Worm (Caenorhabditis elegans): ENCODE measurements around the gene ttbk-8.1.

Gene ttbk-8.1

DNA sequence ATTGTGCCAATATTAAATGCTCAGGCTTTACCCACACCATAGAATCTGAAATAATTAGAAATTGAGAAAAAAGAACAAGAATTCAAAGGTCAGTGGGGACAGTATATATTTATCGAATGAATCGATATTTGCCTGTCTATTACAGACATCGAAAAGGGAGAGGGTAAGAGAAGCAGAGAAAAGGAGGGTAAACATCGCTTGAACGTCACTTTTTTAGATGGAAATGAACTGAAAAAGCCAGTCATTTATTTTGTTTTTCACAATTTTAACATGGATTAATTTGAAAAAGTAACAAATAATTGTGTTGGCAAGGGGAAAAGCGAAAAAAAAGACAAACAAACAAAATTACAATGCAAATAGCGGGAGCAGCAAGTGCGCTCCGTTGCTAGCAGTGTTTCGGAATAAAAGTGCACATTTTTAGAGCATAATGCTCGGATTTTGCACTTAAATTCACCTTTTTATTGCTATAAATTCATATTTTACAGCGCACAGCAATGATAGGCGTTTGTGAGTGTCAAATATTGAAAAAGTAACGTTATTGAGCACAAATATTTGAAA is 30.8 kb downstream of the ttbk-8.1 start, which contains the start of gene tbc-9:
TSS of gene tbc-9 (minus strand) at position 51 of the 558 bp plus-strand sequence.
- no peak for TF ChIP-seq tab-1 (GFP tag; IDR thresholded peaks at IDR 0.05)
- TF ChIP-seq ref-1 (GFP tag; conservative IDR thresholded peaks at IDR 0.05) = no peak
- TF ChIP-seq ztf-29 (GFP tag; IDR thresholded peaks at IDR 0.05) = no peak

DNA sequence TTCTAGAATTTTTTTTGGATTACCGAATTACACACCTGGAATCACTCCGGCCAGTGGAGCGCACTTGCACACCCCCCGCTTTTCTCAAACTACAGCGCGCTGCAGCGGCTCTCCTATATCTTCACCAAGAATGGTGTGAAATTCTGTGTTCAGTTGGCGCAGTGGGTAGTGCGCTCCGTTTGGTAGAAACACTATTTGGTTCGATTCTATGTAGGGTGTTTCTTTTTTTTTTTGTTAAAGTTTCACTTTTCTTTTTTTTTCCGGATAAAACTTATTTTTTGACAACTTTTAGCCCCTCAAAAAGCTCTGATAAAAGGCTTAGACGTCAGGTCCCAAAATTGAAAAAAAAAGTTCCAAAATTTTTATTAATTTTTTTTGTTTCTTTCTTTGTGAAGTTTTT is 32.0 kb downstream of the ttbk-8.1 start:
- TF ChIP-seq T22C8.4 (GFP tag; IDR thresholded peaks at IDR 0.05) (peak; percentile 66), flt-1 (GFP tag; IDR thresholded peaks at IDR 0.05) (peak; percentile 67), ref-1 (GFP tag; conservative IDR thresholded peaks at IDR 0.05) (0 out of 2 replicates have a peak, but pooled peaks have one; percentile 17), tab-1 (GFP tag; IDR thresholded peaks at IDR 0.05) (0 out of 2 replicates have a peak, but pooled peaks have one; percentile 53), ztf-23 (GFP tag; IDR thresholded peaks at IDR 0.05) (0 out of 2 replicates have a peak, but pooled peaks have one; percentile 37)

DNA sequence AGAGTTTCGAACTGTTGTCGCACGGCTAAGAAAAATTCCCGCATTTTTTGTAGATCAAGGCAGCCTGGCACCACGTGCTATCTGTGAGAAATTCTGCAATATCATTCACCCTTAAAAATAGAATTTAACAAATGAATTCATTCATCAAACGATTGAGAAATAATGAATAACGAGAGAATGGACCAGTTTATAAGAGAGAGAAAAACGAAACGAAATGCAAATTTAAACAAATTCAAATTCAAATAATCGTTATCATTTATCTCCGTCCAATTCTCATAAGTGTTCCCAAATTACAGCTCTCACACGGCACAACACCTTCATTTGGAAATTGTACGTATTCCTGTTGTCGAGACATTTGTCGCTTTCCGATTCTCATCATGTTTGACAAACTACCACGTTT is 33.0 kb downstream of the ttbk-8.1 start, which contains the start of gene seld-1:
TSS of gene seld-1 (plus strand) at position 301 of the 400 bp plus-strand sequence.
- TF ChIP-seq med-1 (GFP tag; optimal IDR thresholded peaks at IDR 0.05; ENCODE audit: insufficient read depth) = no peak
- TF ChIP-seq ztf-29 (GFP tag; IDR thresholded peaks at IDR 0.05) = no peak
- TF ChIP-seq ref-1 (GFP tag; conservative IDR thresholded peaks at IDR 0.05) = no peak
- TF ChIP-seq flt-1 (GFP tag; IDR thresholded peaks at IDR 0.05) = no peak
- no peak for TF ChIP-seq ztf-23 (GFP tag; IDR thresholded peaks at IDR 0.05)
- no peak for TF ChIP-seq tab-1 (GFP tag; IDR thresholded peaks at IDR 0.05)
- no peak for TF ChIP-seq cog-1 (tag; optimal IDR thresholded peaks at IDR 0.05)
- no peak for TF ChIP-seq T22C8.4 (GFP tag; IDR thresholded peaks at IDR 0.05)
- no peak for TF ChIP-seq klf-2 (GFP tag; conservative IDR thresholded peaks at IDR 0.05)

DNA sequence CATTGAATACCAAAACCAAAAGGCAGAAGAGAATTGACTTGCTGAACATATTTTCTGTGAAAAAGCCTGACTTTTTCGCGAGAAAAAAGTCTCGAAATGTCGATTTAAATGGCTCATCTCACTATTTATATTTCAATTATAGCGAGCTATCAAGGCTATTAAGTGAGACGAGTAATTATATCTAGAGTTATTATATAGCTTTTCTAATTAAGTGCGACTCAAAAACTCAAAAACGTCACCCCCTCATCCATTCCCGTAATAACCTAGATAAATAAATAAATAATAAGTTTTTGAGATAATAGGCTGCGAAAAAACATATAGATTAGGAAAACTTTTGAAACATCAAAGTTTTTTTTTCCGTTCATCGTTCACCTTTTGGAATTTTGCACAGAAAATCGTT is 33.6 kb downstream of the ttbk-8.1 start, which contains the start of gene nlp-17:
TSS of gene nlp-17 (minus strand) at position 101 of the 400 bp plus-strand sequence.
- no peak for TF ChIP-seq tab-1 (GFP tag; IDR thresholded peaks at IDR 0.05)
- no peak for TF ChIP-seq cog-1 (tag; optimal IDR thresholded peaks at IDR 0.05)
- TF ChIP-seq klf-2 (GFP tag; conservative IDR thresholded peaks at IDR 0.05) = no peak
- no peak for TF ChIP-seq ztf-29 (GFP tag; IDR thresholded peaks at IDR 0.05)
- TF ChIP-seq med-1 (GFP tag; optimal IDR thresholded peaks at IDR 0.05; ENCODE audit: insufficient read depth) = no peak
- TF ChIP-seq flt-1 (GFP tag; IDR thresholded peaks at IDR 0.05) = no peak
- no peak for TF ChIP-seq T22C8.4 (GFP tag; IDR thresholded peaks at IDR 0.05)
- no peak for TF ChIP-seq ztf-23 (GFP tag; IDR thresholded peaks at IDR 0.05)
- no peak for TF ChIP-seq ref-1 (GFP tag; conservative IDR thresholded peaks at IDR 0.05)

DNA sequence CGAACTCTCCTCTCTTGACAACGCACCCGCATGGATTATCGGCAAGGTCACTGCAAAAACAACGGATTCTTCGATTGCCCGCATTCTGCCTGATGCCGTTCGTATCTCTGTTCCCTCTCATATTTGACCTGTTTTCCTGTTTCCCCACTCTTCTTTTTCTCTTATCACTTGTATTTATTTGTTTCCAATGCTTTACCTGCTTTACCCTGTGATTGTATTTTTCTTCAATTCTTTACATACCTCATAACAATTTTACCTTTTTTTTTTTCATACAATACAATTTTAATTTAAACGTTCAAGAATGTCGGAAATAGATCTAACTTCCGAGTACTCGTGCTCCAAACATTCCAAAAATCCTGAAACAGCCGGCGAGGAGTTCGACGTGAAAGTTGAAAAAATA is 36.8 kb downstream of the ttbk-8.1 start, which contains the start of gene afmd-2:
TSS of gene afmd-2 (plus strand) at position 301 of the 400 bp plus-strand sequence.
- TF ChIP-seq ref-1 (GFP tag; conservative IDR thresholded peaks at IDR 0.05) (no peak), tab-1 (GFP tag; IDR thresholded peaks at IDR 0.05) (no peak)

DNA sequence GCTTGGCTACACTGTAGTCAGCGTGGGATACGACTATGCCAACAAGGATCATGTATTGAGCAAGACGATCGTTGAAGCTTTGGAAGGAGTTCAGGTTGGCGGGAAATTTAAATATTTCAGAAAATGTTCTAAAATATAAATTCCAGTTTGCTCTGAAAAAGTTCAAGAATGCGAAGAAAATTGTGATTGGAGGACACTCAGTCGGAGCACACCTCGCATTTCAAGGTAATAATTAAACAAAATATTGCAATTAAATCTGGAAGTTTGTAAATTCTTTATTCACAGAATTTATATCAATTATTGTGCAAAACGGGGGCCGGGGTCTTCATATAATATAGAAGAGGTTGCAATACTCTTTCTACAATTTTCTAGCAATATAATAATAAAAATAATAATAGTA is 37.9 kb downstream of the ttbk-8.1 start:
- no peak for TF ChIP-seq ztf-23 (GFP tag; IDR thresholded peaks at IDR 0.05)
- no peak for TF ChIP-seq cog-1 (tag; optimal IDR thresholded peaks at IDR 0.05)
- no peak for TF ChIP-seq ztf-29 (GFP tag; IDR thresholded peaks at IDR 0.05)
- no peak for TF ChIP-seq med-1 (GFP tag; optimal IDR thresholded peaks at IDR 0.05; ENCODE audit: insufficient read depth)
- no peak for TF ChIP-seq flt-1 (GFP tag; IDR thresholded peaks at IDR 0.05)
- no peak for TF ChIP-seq tab-1 (GFP tag; IDR thresholded peaks at IDR 0.05)
- TF ChIP-seq T22C8.4 (GFP tag; IDR thresholded peaks at IDR 0.05) = no peak

DNA sequence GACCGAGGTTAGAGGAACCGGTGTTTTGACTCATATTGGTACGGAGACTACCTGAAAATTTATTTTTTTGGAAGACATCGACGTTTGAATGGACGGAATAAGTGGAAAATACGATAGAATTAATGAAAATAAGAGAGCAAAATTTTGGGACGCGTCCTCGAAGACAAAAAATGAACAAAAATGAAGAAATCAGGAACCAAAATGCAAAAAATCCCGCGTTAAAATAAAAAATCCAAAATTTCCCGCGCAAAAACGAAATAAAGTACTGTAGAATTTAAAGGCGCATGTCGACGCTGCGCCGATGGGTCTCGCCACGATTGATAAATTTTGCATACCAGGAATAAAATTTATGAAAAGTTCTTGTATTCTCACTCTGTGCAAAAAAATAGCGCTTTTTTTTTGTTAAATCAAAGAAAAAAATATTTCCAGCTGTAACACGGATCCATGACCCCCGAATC is 40.0 kb downstream of the ttbk-8.1 start, which contains the start of gene puf-3:
TSS of gene puf-3 (minus strand) at position 51 of the 458 bp plus-strand sequence.
- TF ChIP-seq ref-1 (GFP tag; conservative IDR thresholded peaks at IDR 0.05) (no peak), ztf-23 (GFP tag; IDR thresholded peaks at IDR 0.05) (no peak), flt-1 (GFP tag; IDR thresholded peaks at IDR 0.05) (no peak), klf-2 (GFP tag; conservative IDR thresholded peaks at IDR 0.05) (no peak)

DNA sequence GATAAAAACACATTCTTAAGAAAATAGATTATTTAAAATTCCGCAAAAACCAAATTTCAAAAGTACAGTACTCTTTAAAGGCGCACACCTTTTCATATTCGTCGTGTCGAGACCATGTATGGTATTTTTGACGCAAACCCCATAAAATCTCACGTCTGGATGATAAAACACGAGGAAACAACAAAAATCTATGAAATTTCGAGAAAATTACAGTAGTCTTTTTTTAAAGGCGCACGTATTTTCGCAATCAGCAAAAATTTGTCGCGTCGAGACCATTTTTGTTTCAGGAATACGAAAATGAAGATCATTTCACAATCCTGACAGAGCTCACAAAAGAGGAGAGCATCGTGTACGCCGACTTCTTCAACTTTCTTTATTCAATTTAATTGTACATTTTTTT is 40.9 kb downstream of the ttbk-8.1 start:
- TF ChIP-seq T22C8.4 (GFP tag; IDR thresholded peaks at IDR 0.05) = no peak
- no peak for TF ChIP-seq klf-2 (GFP tag; conservative IDR thresholded peaks at IDR 0.05)
- TF ChIP-seq cog-1 (tag; optimal IDR thresholded peaks at IDR 0.05) = no peak
- TF ChIP-seq ztf-29 (GFP tag; IDR thresholded peaks at IDR 0.05) = no peak
- TF ChIP-seq flt-1 (GFP tag; IDR thresholded peaks at IDR 0.05) = no peak
- TF ChIP-seq med-1 (GFP tag; optimal IDR thresholded peaks at IDR 0.05; ENCODE audit: insufficient read depth) = no peak
- TF ChIP-seq ztf-23 (GFP tag; IDR thresholded peaks at IDR 0.05) = no peak
- no peak for TF ChIP-seq tab-1 (GFP tag; IDR thresholded peaks at IDR 0.05)
- TF ChIP-seq ref-1 (GFP tag; conservative IDR thresholded peaks at IDR 0.05) = no peak

DNA sequence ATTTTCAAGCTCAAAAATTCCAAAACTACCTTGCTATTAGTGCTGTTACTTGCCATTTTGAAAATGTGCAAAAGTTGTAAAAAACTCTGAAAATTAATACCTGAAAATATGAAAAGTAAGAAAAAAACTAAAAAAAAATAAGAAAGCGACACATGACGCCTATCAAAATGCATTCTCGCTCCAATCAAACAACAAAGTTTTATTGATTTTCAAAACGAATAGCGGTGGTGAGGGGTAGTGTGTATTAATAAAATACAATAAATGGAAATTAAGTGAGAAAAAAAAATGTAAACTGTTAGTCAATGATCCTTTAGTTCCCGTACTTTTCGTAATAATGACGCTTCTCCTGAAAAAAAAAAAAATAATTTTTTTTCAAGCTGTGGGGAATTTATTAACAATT is 49.7 kb downstream of the ttbk-8.1 start, which contains the start of gene dcap-2:
TSS of gene dcap-2 (minus strand) at position 86 of the 400 bp plus-strand sequence.
- TF ChIP-seq cog-1 (tag; optimal IDR thresholded peaks at IDR 0.05) = no peak
- TF ChIP-seq ref-1 (GFP tag; conservative IDR thresholded peaks at IDR 0.05) = no peak
- TF ChIP-seq flt-1 (GFP tag; IDR thresholded peaks at IDR 0.05) = no peak
- TF ChIP-seq T22C8.4 (GFP tag; IDR thresholded peaks at IDR 0.05) = peak; percentile 50
- no peak for TF ChIP-seq med-1 (GFP tag; optimal IDR thresholded peaks at IDR 0.05; ENCODE audit: insufficient read depth)
- no peak for TF ChIP-seq tab-1 (GFP tag; IDR thresholded peaks at IDR 0.05)
- no peak for TF ChIP-seq ztf-29 (GFP tag; IDR thresholded peaks at IDR 0.05)
- no peak for TF ChIP-seq ztf-23 (GFP tag; IDR thresholded peaks at IDR 0.05)

All from whole organism, midembryonic.